Fruit fly (Drosophila melanogaster) whole organism, adult: Measurements from ENCODE around the gene CG3557.

Source experiments
- CG33017 ChIP-seq: fragments of 200-800 bp; sonication (Bioruptor generic); optimal IDR thresholded peaks from 2 replicates; lab custom pipeline; 2018; ENCODE audit warnings: missing biosample characterization, mild to moderate bottlenecking, missing genetic modification characterization, moderate library complexity
- CG7101 ChIP-seq: fragments of 200-800 bp; sonication (Bioruptor generic); optimal IDR thresholded peaks from 2 replicates; lab custom pipeline; 2018; ENCODE audit warnings: missing biosample characterization, mild to moderate bottlenecking, missing genetic modification characterization, moderate library complexity
- ovo ChIP-seq: fragments of 200-800 bp; sonication (Bioruptor generic); optimal IDR thresholded peaks from 2 replicates; lab custom pipeline; 2016; ENCODE audit warnings: missing biosample characterization, missing genetic modification characterization
- tj ChIP-seq: fragments of 200-800 bp; sonication (Bioruptor generic); optimal IDR thresholded peaks from 3 replicates; lab custom pipeline; 2017; ENCODE audit warnings: missing biosample characterization, mild to moderate bottlenecking, missing genetic modification characterization, moderate library complexity

dm6 chr2L:2362808-2363394 is 22.7 kb downstream of the CG3557 start:
- no peak for TF ChIP-seq CG7101
- TF ChIP-seq ovo: peak; percentile 79
- TF ChIP-seq tj (GFP tag; lab: Kevin White, UChicago): no peak
- TF ChIP-seq CG33017 (tag; lab: Kevin White, UChicago): peak; percentile 29
